Fruit fly (Drosophila melanogaster): Measurements from ENCODE around the gene beag.

dm6 chr3R:9050519-9051119 lies 14.3 kb downstream of the beag start, which contains the start of gene Nmdmc:
- no peak for TF ChIP-seq CG14711 (tag; optimal IDR thresholded peaks at IDR 0.05)
- no peak for TF ChIP-seq tj (GFP tag; optimal IDR thresholded peaks at IDR 0.05)
- TF ChIP-seq kay (GFP tag; ENCODE audit: borderline replicate concordance): no peak
- TF ChIP-seq cnc (optimal IDR thresholded peaks at IDR 0.05): no peak
- no peak for TF ChIP-seq pad (GFP tag; optimal IDR thresholded peaks at IDR 0.05)

Measured in whole organism, adult.